Fruit fly (Drosophila melanogaster): ENCODE measurements around the gene HDAC4.

Gene HDAC4

DNA sequence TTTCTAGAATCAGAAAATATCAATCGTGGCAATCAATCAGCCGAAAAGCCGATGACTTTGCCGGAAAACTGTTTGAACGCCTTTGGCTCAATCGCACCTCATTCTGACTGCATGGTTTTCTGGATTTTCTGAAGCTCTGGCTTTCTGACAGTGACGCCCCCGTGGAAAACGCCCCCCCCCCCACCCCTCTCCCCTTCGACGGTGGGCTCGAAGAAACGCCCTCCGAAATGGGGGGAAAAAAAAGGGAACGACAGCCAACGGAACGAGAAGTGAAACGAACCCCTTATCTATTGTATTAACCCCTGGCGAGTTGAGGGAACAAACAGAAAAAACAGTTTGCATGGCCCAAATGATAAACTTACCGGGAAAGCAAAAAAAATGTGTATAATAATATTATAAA is 36.9 kb downstream of the HDAC4 start:
- TF ChIP-seq CG7045 (GFP tag; optimal IDR thresholded peaks at IDR 0.05) (no peak), kay (GFP tag; ENCODE audit: borderline replicate concordance) (no peak), CG5204 (GFP tag; optimal IDR thresholded peaks at IDR 0.05) (no peak), cic (GFP tag; optimal IDR thresholded peaks at IDR 0.05) (no peak), CG7101 (tag; optimal IDR thresholded peaks at IDR 0.05) (no peak), toe (GFP tag; optimal IDR thresholded peaks at IDR 0.05) (no peak), Hr96 (GFP tag; optimal IDR thresholded peaks at IDR 0.05) (no peak), CG11617 (GFP tag; optimal IDR thresholded peaks at IDR 0.05) (no peak), bab1 (GFP tag; optimal IDR thresholded peaks at IDR 0.05) (no peak), cnc (optimal IDR thresholded peaks at IDR 0.05) (no peak), CG33017 (tag; optimal IDR thresholded peaks at IDR 0.05) (no peak), CG1620 (GFP tag; optimal IDR thresholded peaks at IDR 0.05) (no peak), Clk (GFP tag; optimal IDR thresholded peaks at IDR 0.05) (no peak), Mnt (GFP tag; optimal IDR thresholded peaks at IDR 0.05) (no peak), CG14711 (tag; optimal IDR thresholded peaks at IDR 0.05) (no peak), tj (GFP tag; optimal IDR thresholded peaks at IDR 0.05) (no peak), pad (GFP tag; optimal IDR thresholded peaks at IDR 0.05) (no peak), CG12768 (GFP tag; optimal IDR thresholded peaks at IDR 0.05) (no peak)

DNA sequence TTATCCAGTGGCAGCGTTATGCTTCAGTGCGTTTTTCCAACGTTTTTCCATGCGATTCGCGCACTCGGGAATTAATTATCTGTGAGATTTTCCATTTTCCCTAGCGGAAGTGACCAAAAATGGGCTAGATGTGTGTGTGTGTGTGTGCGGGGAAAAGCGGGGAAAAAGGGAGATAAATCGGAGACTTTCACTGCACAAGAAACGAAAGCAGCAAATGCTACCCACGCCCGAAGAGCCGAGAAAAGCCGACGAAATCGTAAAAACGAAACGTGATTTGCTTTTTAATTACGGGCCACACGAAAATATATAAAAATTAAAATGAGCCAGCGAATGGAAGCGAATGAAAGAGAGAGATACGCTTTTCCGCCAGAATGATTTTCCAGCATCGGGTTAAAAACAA is 37.6 kb downstream of the HDAC4 start:
- TF ChIP-seq Hr96 (GFP tag; optimal IDR thresholded peaks at IDR 0.05) (no peak), CG5204 (GFP tag; optimal IDR thresholded peaks at IDR 0.05) (no peak), Crg-1 (GFP tag; optimal IDR thresholded peaks at IDR 0.05) (no peak)

DNA sequence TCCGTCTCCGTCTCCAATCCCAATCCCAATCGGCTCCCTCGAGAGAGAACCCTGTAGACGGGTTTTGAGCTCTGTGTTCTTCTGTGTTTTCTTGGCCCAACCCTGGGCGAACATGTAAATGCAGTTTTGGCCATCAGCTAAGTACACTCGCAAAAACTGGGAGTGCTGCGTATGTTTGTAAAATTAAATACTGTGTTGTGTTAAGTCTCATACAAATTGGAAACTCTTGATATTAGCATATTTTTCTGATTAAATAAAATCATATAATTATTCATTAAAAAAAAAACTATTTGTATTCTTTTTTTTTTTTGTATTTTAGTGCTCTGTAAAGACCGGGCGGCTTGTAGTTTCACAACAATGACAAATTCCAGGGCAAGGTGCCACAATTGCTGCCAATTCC is 39.7 kb downstream of the HDAC4 start:
- no peak for TF ChIP-seq Clk (GFP tag; optimal IDR thresholded peaks at IDR 0.05)
- TF ChIP-seq pad (GFP tag; optimal IDR thresholded peaks at IDR 0.05), result no peak
- TF ChIP-seq CG1620 (GFP tag; optimal IDR thresholded peaks at IDR 0.05), result no peak
- TF ChIP-seq CG5204 (GFP tag; optimal IDR thresholded peaks at IDR 0.05), result no peak
- TF ChIP-seq Crg-1 (GFP tag; optimal IDR thresholded peaks at IDR 0.05), result no peak
- no peak for TF ChIP-seq Mnt (GFP tag; optimal IDR thresholded peaks at IDR 0.05)
- no peak for TF ChIP-seq CG14711 (tag; optimal IDR thresholded peaks at IDR 0.05)
- no peak for TF ChIP-seq CG33017 (tag; optimal IDR thresholded peaks at IDR 0.05)
- TF ChIP-seq Hr96 (GFP tag; optimal IDR thresholded peaks at IDR 0.05), result no peak
- TF ChIP-seq CG7101 (tag; optimal IDR thresholded peaks at IDR 0.05), result no peak
- TF ChIP-seq ovo (GFP tag; optimal IDR thresholded peaks at IDR 0.05), result no peak
- TF ChIP-seq cic (GFP tag; optimal IDR thresholded peaks at IDR 0.05), result no peak
- no peak for TF ChIP-seq CG7045 (GFP tag; optimal IDR thresholded peaks at IDR 0.05)
- TF ChIP-seq tj (GFP tag; optimal IDR thresholded peaks at IDR 0.05), result no peak

DNA sequence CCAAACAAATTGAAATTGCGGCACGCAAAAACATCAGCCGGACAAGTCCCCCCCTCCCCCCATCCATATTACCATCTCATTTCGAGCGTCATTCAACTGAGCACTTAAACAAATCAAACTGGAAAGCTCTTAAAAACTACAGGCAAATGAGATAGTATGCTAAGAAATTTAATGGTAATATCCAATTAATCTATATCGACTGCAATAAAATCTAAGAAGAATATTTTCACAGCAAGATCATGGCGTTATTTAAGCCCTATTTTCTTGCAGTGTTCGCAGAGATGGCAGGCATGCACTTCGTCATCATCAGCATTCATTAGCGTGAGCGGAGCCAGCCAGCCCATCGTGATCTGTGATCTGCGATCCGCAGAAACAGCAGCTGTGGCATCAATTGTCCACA is 41.0 kb downstream of the HDAC4 start:
- TF ChIP-seq cnc (optimal IDR thresholded peaks at IDR 0.05) (no peak), bab1 (GFP tag; optimal IDR thresholded peaks at IDR 0.05) (no peak), Crg-1 (GFP tag; optimal IDR thresholded peaks at IDR 0.05) (no peak), CG5204 (GFP tag; optimal IDR thresholded peaks at IDR 0.05) (no peak), CG14711 (tag; optimal IDR thresholded peaks at IDR 0.05) (no peak), toe (GFP tag; optimal IDR thresholded peaks at IDR 0.05) (no peak), Mnt (GFP tag; optimal IDR thresholded peaks at IDR 0.05) (no peak), cic (GFP tag; optimal IDR thresholded peaks at IDR 0.05) (no peak), CG33017 (tag; optimal IDR thresholded peaks at IDR 0.05) (no peak), CG11617 (GFP tag; optimal IDR thresholded peaks at IDR 0.05) (no peak), CG1620 (GFP tag; optimal IDR thresholded peaks at IDR 0.05) (no peak), CG12768 (GFP tag; optimal IDR thresholded peaks at IDR 0.05) (no peak), CG7045 (GFP tag; optimal IDR thresholded peaks at IDR 0.05) (no peak), kay (GFP tag; ENCODE audit: borderline replicate concordance) (no peak), Clk (GFP tag; optimal IDR thresholded peaks at IDR 0.05) (no peak), Hr96 (GFP tag; optimal IDR thresholded peaks at IDR 0.05) (no peak)

DNA sequence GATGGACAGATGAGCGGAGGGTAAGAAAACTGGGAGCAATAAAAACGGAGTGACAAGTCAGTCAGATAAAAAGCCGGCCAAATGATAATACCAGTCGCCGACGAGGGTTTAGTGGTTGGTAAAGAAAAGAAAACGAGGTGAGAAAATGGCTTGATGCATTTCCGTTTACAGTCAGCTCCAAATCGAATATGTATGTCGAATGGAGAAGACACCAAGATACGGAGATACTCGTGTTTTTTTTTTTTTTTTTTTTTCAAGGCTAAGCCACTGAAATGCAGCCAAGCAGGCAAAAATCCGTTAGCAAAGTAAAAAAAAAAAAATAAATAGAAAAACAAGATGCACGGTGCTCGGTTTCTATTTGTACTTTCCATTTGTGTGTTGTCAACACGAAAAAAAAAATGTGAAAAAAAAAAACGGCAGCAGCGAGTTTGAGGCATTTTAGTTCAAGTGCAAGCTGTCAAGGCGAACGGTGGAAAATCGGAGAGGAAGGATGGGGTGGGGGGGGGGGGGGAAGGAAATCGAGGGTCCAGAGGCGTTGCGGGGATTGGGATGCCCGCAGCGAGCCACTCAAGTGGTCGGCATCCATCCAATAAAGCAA is 41.6 kb downstream of the HDAC4 start:
- no peak for TF ChIP-seq CG12768 (GFP tag; optimal IDR thresholded peaks at IDR 0.05)
- TF ChIP-seq Clk (GFP tag; optimal IDR thresholded peaks at IDR 0.05), result no peak
- no peak for TF ChIP-seq CG11617 (GFP tag; optimal IDR thresholded peaks at IDR 0.05)
- no peak for TF ChIP-seq Mnt (GFP tag; optimal IDR thresholded peaks at IDR 0.05)
- no peak for TF ChIP-seq cnc (optimal IDR thresholded peaks at IDR 0.05)
- TF ChIP-seq CG7045 (GFP tag; optimal IDR thresholded peaks at IDR 0.05), result no peak
- no peak for TF ChIP-seq ovo (GFP tag; optimal IDR thresholded peaks at IDR 0.05)
- no peak for TF ChIP-seq Hr96 (GFP tag; optimal IDR thresholded peaks at IDR 0.05)
- no peak for TF ChIP-seq toe (GFP tag; optimal IDR thresholded peaks at IDR 0.05)
- peak; percentile 19 for TF ChIP-seq tj (GFP tag; optimal IDR thresholded peaks at IDR 0.05)
- TF ChIP-seq CG14711 (tag; optimal IDR thresholded peaks at IDR 0.05), result no peak
- peak; percentile 23 for TF ChIP-seq cic (GFP tag; optimal IDR thresholded peaks at IDR 0.05)
- no peak for TF ChIP-seq CG1620 (GFP tag; optimal IDR thresholded peaks at IDR 0.05)
- TF ChIP-seq pad (GFP tag; optimal IDR thresholded peaks at IDR 0.05), result no peak
- TF ChIP-seq CG7101 (tag; optimal IDR thresholded peaks at IDR 0.05), result no peak
- no peak for TF ChIP-seq bab1 (GFP tag; optimal IDR thresholded peaks at IDR 0.05)
- no peak for TF ChIP-seq CG5204 (GFP tag; optimal IDR thresholded peaks at IDR 0.05)
- no peak for TF ChIP-seq CG33017 (tag; optimal IDR thresholded peaks at IDR 0.05)
- TF ChIP-seq Crg-1 (GFP tag; optimal IDR thresholded peaks at IDR 0.05), result no peak
- TF ChIP-seq kay (GFP tag; ENCODE audit: borderline replicate concordance), result peak; percentile 78

DNA sequence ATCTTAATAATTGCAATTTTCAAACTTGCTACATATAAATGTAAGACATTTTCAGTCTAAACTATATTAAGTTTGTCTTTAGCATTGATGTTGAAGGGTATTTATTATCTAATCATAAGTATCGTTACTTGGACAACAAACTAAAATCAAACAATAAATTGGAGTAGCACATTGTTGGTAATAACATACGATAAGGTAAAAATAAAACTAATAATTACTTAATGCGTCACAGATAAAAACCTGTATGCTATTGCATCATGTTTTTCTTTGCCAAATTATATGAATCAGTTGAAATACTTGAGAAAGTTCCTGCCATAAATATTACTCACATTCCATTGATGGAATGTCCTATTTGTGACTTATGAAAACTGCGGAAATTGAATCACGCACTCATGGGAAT is 44.6 kb downstream of the HDAC4 start:
- no peak for TF ChIP-seq CG7101 (tag; optimal IDR thresholded peaks at IDR 0.05)
- TF ChIP-seq ovo (GFP tag; optimal IDR thresholded peaks at IDR 0.05), result no peak
- no peak for TF ChIP-seq CG11617 (GFP tag; optimal IDR thresholded peaks at IDR 0.05)
- TF ChIP-seq CG1620 (GFP tag; optimal IDR thresholded peaks at IDR 0.05), result no peak
- TF ChIP-seq Hr96 (GFP tag; optimal IDR thresholded peaks at IDR 0.05), result no peak
- TF ChIP-seq pad (GFP tag; optimal IDR thresholded peaks at IDR 0.05), result no peak
- TF ChIP-seq cnc (optimal IDR thresholded peaks at IDR 0.05), result no peak
- no peak for TF ChIP-seq bab1 (GFP tag; optimal IDR thresholded peaks at IDR 0.05)
- no peak for TF ChIP-seq CG33017 (tag; optimal IDR thresholded peaks at IDR 0.05)
- no peak for TF ChIP-seq tj (GFP tag; optimal IDR thresholded peaks at IDR 0.05)
- no peak for TF ChIP-seq cic (GFP tag; optimal IDR thresholded peaks at IDR 0.05)
- no peak for TF ChIP-seq CG14711 (tag; optimal IDR thresholded peaks at IDR 0.05)
- TF ChIP-seq CG5204 (GFP tag; optimal IDR thresholded peaks at IDR 0.05), result no peak
- TF ChIP-seq kay (GFP tag; ENCODE audit: borderline replicate concordance), result no peak
- TF ChIP-seq CG7045 (GFP tag; optimal IDR thresholded peaks at IDR 0.05), result no peak
- no peak for TF ChIP-seq Mnt (GFP tag; optimal IDR thresholded peaks at IDR 0.05)
- no peak for TF ChIP-seq Clk (GFP tag; optimal IDR thresholded peaks at IDR 0.05)
- TF ChIP-seq Crg-1 (GFP tag; optimal IDR thresholded peaks at IDR 0.05), result no peak

Measured in whole organism, adult.